Fruit fly (Drosophila melanogaster): ENCODE data around the gene Rad60.

Gene Rad60

dm6 chr3R:23251256-23251655 lies at the start of gene Rad60, which contains the start of gene EloA:
Gene Rad60 (minus strand): TSS chr3R:23251477.
Gene EloA (plus strand): TSS chr3R:23251563.
- peak; percentile 80 for TF ChIP-seq CG17801 (GFP tag; optimal IDR thresholded peaks at IDR 0.05; ENCODE audit: partially characterized antibody)

DNA sequence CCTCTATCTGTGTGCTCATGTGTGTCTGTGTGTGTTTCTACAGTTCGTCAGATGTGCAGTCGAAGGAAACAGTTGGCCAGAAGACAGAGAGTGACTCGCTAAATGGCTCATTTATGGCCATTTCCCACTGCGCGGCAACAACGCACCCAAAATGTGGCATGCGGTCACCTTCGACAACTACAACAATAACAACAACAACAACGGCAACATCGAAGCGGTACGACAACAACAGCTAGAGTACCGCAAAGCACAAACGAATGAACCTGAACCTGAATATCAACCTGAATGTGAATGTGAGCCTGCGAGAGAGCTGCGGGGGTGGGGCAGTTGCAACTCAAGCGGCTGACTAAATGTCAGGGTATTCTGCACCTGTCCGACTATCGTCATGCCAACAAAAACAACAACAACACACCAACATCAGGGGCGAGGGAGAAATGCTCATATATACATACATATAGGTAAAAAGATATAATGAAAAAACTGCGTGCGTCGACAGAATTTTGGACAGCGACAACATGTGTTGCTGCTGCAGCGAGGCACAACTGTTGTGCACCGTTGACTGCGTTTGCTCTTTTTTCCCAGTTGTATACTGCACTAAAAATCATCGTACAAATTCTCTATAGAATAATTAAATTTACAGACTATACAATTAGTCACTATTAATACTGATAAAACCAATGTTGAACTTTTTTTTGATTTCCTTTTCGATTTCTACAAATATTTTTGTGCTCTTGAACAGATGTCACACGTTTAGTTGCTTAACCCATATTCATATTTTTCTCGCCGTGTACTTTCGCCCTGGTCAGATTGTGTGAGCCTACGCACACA lies 49.0 kb upstream of the Rad60 start:
- no peak for TF ChIP-seq CG17801 (GFP tag; optimal IDR thresholded peaks at IDR 0.05; ENCODE audit: partially characterized antibody)

- no peak for TF ChIP-seq CG17801 (GFP tag; optimal IDR thresholded peaks at IDR 0.05; ENCODE audit: partially characterized antibody)
These were observed 46.0 kb upstream of the Rad60 start for dm6 chr3R:23297132-23297862.

- TF ChIP-seq CG17801 (GFP tag; optimal IDR thresholded peaks at IDR 0.05; ENCODE audit: partially characterized antibody) = no peak
These were observed 44.9 kb upstream of the Rad60 start for dm6 chr3R:23296146-23296545.

dm6 chr3R:23295360-23295772 lies 44.1 kb upstream of the Rad60 start:
- TF ChIP-seq CG17801 (GFP tag; optimal IDR thresholded peaks at IDR 0.05; ENCODE audit: partially characterized antibody) = peak; percentile 60

- TF ChIP-seq CG17801 (GFP tag; optimal IDR thresholded peaks at IDR 0.05; ENCODE audit: partially characterized antibody) = no peak
These were observed 41.9 kb upstream of the Rad60 start for dm6 chr3R:23293066-23293777.

- TF ChIP-seq CG17801 (GFP tag; optimal IDR thresholded peaks at IDR 0.05; ENCODE audit: partially characterized antibody) = no peak
These were observed 41.0 kb upstream of the Rad60 start for dm6 chr3R:23292267-23292666.

- TF ChIP-seq CG17801 (GFP tag; optimal IDR thresholded peaks at IDR 0.05; ENCODE audit: partially characterized antibody) = no peak
These were observed 38.8 kb upstream of the Rad60 start, which contains the start of gene bb8 for dm6 chr3R:23290089-23290488. Gene bb8 (minus strand): TSS chr3R:23290189.

dm6 chr3R:23287951-23288350 lies 36.7 kb upstream of the Rad60 start, which contains the start of gene wam:
Gene wam (minus strand): TSS chr3R:23288051.
- no peak for TF ChIP-seq CG17801 (GFP tag; optimal IDR thresholded peaks at IDR 0.05; ENCODE audit: partially characterized antibody)

DNA sequence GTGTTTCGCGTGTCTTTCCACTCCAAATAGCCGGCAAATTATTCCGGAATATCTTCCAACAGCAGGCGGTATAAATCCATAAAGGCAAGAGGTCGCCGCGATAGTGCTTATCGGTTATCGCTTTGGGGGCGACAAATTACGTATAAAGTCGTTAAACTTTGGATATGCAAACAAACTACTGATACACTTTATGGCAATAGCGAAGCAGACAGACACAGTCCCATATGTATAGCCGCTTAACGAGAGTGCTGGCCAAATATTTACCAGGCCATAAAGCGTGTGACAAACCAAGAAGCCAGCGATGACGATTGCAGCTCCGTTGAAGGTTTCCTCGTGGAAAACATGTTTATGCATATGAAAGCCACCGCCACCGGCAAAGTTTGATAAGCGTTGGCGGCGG lies 33.0 kb upstream of the Rad60 start:
- TF ChIP-seq CG17801 (GFP tag; optimal IDR thresholded peaks at IDR 0.05; ENCODE audit: partially characterized antibody) = peak; percentile 33

- no peak for TF ChIP-seq CG17801 (GFP tag; optimal IDR thresholded peaks at IDR 0.05; ENCODE audit: partially characterized antibody)
These were observed 32.4 kb upstream of the Rad60 start, which contains the start of gene CG6763 for dm6 chr3R:23283702-23284101. Gene CG6763 (plus strand): TSS chr3R:23284002.

dm6 chr3R:23280806-23281257 lies 29.6 kb upstream of the Rad60 start, which contains the start of the genes orb and Cdc16:
Gene orb (minus strand): TSS chr3R:23280856.
Gene Cdc16 (plus strand): TSS chr3R:23281201.
- TF ChIP-seq CG17801 (GFP tag; optimal IDR thresholded peaks at IDR 0.05; ENCODE audit: partially characterized antibody) = peak; percentile 87

- TF ChIP-seq CG17801 (GFP tag; optimal IDR thresholded peaks at IDR 0.05; ENCODE audit: partially characterized antibody) = no peak
These were observed 28.6 kb upstream of the Rad60 start for dm6 chr3R:23279834-23280233.

DNA sequence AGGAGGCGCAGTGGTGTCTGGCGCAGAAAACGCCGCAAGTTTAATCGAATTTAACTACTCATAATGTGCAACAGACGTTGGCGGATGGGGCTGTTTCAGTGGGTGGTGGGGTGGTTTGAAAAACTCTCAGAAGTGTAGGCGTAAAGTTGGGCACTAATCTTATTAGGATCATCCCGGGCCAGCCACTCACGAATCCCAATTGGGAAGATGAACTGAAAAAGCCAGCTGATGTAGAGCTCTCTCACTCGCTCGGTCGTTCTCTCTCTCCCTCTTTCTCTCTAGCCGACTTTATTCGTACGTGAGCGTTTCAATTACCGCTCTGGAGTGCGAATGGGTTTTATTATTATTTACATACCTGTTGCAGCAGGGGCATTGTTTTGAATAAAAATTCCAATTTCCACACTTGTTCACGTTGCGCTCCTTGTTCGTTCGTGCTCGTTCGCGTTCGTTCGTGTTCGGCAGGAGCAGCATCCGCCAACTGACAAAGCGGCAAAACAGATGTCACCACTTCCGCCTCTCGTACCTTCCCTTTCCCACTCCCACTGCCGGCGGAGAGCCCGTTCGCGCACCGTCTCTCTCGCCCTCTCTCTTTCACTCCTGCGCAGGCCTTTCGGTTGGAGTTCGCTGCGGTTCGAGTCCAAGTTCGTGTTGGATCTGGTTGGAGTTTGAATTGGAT lies 27.6 kb upstream of the Rad60 start:
- TF ChIP-seq CG17801 (GFP tag; optimal IDR thresholded peaks at IDR 0.05; ENCODE audit: partially characterized antibody) = no peak
